Worm (Caenorhabditis elegans): ENCODE data around the gene cyp-35A5.

Gene cyp-35A5

ce11 chrV:3935892-3936478 is at the start of gene cyp-35A5:
Gene cyp-35A5, plus strand, starts transcription at chrV:3936326.
- no peak for TF ChIP-seq D1046.2 (GFP tag; IDR thresholded peaks at IDR 0.05)
- TF ChIP-seq mes-2 (tag; optimal IDR thresholded peaks at IDR 0.05; ENCODE audit: poor library complexity, severe bottlenecking): no peak
- TF ChIP-seq mdl-1 (tag; optimal IDR thresholded peaks at IDR 0.05): no peak
- peak; percentile 86 for TF ChIP-seq nhr-28 (tag; optimal IDR thresholded peaks at IDR 0.05)
- no peak for TF ChIP-seq skn-1 (tag; optimal IDR thresholded peaks at IDR 0.05)
- 0 out of 2 replicates have a peak, but pooled peaks have one; percentile 34 for TF ChIP-seq dmd-6 (GFP tag; IDR thresholded peaks at IDR 0.05)
- TF ChIP-seq pqm-1 (tag; optimal IDR thresholded peaks at IDR 0.05): peak; percentile 7
- TF ChIP-seq nhr-48 (tag; optimal IDR thresholded peaks at IDR 0.05): no peak
- TF ChIP-seq nhr-25 (tag; optimal IDR thresholded peaks at IDR 0.05; ENCODE audit: borderline replicate concordance, insufficient read depth): no peak
- no peak for TF ChIP-seq spr-3 (GFP tag; optimal IDR thresholded peaks at IDR 0.05)
- no peak for TF ChIP-seq vab-7 (GFP tag; IDR thresholded peaks at IDR 0.05)

- TF ChIP-seq mxl-2 (GFP tag; conservative IDR thresholded peaks at IDR 0.05) (no peak), hif-1 (tag; optimal IDR thresholded peaks at IDR 0.05) (no peak), daf-16 (GFP tag; optimal IDR thresholded peaks at IDR 0.05) (no peak), daf-16 (tag; optimal IDR thresholded peaks at IDR 0.05) (peak; percentile 49), ceh-82 (tag; optimal IDR thresholded peaks at IDR 0.05) (no peak), jun-1 (tag; optimal IDR thresholded peaks at IDR 0.05) (no peak), nhr-77 (tag; optimal IDR thresholded peaks at IDR 0.05) (no peak), Y105C5A.15 (GFP tag; IDR thresholded peaks at IDR 0.05) (no peak), lim-7 (GFP tag; IDR thresholded peaks at IDR 0.05) (no peak), nhr-42 (GFP tag; IDR thresholded peaks at IDR 0.05) (no peak), pqm-1 (tag; optimal IDR thresholded peaks at IDR 0.05) (peak; percentile 61), cey-2 (tag; optimal IDR thresholded peaks at IDR 0.05; ENCODE audit: borderline replicate concordance, insufficient read depth) (no peak), lir-3 (tag; optimal IDR thresholded peaks at IDR 0.05) (no peak), nhr-28 (tag; optimal IDR thresholded peaks at IDR 0.05) (peak; percentile 39), Y75B8A.6 (GFP tag; IDR thresholded peaks at IDR 0.05) (no peak), nhr-48 (tag; optimal IDR thresholded peaks at IDR 0.05) (no peak)
Observed at ce11 chrV:3889113-3889512, 47.0 kb upstream of the cyp-35A5 start, which contains the start of gene C17E7.13. Gene C17E7.13, minus strand, starts transcription at chrV:3889288.

ce11 chrV:3890761-3891160 is 45.4 kb upstream of the cyp-35A5 start, which contains the start of gene C17E7.9:
Gene C17E7.9, minus strand, starts transcription at chrV:3890861.
- TF ChIP-seq nhr-25 (tag; optimal IDR thresholded peaks at IDR 0.05; ENCODE audit: borderline replicate concordance, insufficient read depth) (no peak), Y105C5A.15 (GFP tag; IDR thresholded peaks at IDR 0.05) (no peak), spr-1 (tag; optimal IDR thresholded peaks at IDR 0.05) (no peak), nhr-11 (tag; optimal IDR thresholded peaks at IDR 0.05) (no peak), F26F4.8 (GFP tag; conservative IDR thresholded peaks at IDR 0.05) (no peak), dve-1 (tag; optimal IDR thresholded peaks at IDR 0.05; ENCODE audit: insufficient read depth) (no peak), zfp-3 (GFP tag; conservative IDR thresholded peaks at IDR 0.05) (no peak), ces-1 (GFP tag; optimal IDR thresholded peaks at IDR 0.05) (no peak)

ce11 chrV:3891919-3892318 is 44.2 kb upstream of the cyp-35A5 start, which contains the start of gene C17E7.12:
Gene C17E7.12, minus strand, starts transcription at chrV:3892019.
- TF ChIP-seq madf-5 (GFP tag; IDR thresholded peaks at IDR 0.05) (no peak), dmd-6 (GFP tag; IDR thresholded peaks at IDR 0.05) (no peak), mxl-3 (GFP tag; optimal IDR thresholded peaks at IDR 0.05) (no peak), duxl-1 (tag; optimal IDR thresholded peaks at IDR 0.05; ENCODE audit: poor library complexity) (no peak), set-16 (GFP tag; IDR thresholded peaks at IDR 0.05) (no peak), mep-1 (tag; optimal IDR thresholded peaks at IDR 0.05) (no peak), R02D3.7 (tag; optimal IDR thresholded peaks at IDR 0.05) (no peak), zfp-2 (tag; optimal IDR thresholded peaks at IDR 0.05) (no peak), hif-1 (tag; optimal IDR thresholded peaks at IDR 0.05) (no peak), nhr-111 (GFP tag; optimal IDR thresholded peaks at IDR 0.05) (no peak), nhr-42 (GFP tag; IDR thresholded peaks at IDR 0.05) (no peak), nhr-77 (tag; optimal IDR thresholded peaks at IDR 0.05) (no peak), egl-43 (GFP tag; IDR thresholded peaks at IDR 0.05) (no peak), pha-4 (GFP tag; IDR thresholded peaks at IDR 0.05) (no peak), pha-4 (tag; optimal IDR thresholded peaks at IDR 0.05) (no peak), D1046.2 (GFP tag; IDR thresholded peaks at IDR 0.05) (no peak), aha-1 (tag) (no peak)
